Worm (Caenorhabditis elegans) whole organism, L2 larva: ENCODE measurements around the gene ZK686.5.

Experiments
- F13H6.1 ChIP-seq: sonication (generic microtip); optimal IDR thresholded peaks from 2 replicates; lab custom pipeline; 2016; ENCODE audit warnings: missing genetic modification characterization, missing compliant biosample characterization
- ZK546.5 ChIP-seq: sonication (generic microtip); optimal IDR thresholded peaks from 2 replicates; lab custom pipeline; 2017; ENCODE audit warnings: missing biosample characterization, missing genetic modification characterization
- aly-2 ChIP-seq: fragments of 150-350 bp; optimal IDR thresholded peaks from 2 replicates; lab custom pipeline; 2014; ENCODE audit warnings: missing biosample characterization, missing genetic modification characterization
- elt-3 ChIP-seq: sonication (generic microtip); optimal IDR thresholded peaks from 2 replicates; lab custom pipeline; 2017; ENCODE audit warnings: missing biosample characterization, missing genetic modification characterization
- lin-39 ChIP-seq: fragments of 150-350 bp; optimal IDR thresholded peaks from 2 replicates; lab custom pipeline; 2014; ENCODE audit warnings: missing biosample characterization, missing genetic modification reagents, missing genetic modification characterization
- lsy-2 ChIP-seq, 2 experiments: fragments of 150-350 bp in 1 of 2; sonication (generic microtip) in 1 of 2; optimal IDR thresholded peaks; 2 replicates each; lab custom pipeline; 2014 to 2017; ENCODE audit warnings: missing biosample characterization in 2 of 2, missing genetic modification characterization in 2 of 2
- nhr-12 ChIP-seq: fragments of 150-350 bp; optimal IDR thresholded peaks from 2 replicates; lab custom pipeline; 2014; ENCODE audit warnings: missing biosample characterization, missing genetic modification characterization
- peb-1 ChIP-seq: fragments of 150-350 bp; optimal IDR thresholded peaks from 2 replicates; lab custom pipeline; 2014; ENCODE audit warnings: missing biosample characterization, missing genetic modification characterization
- unc-55 ChIP-seq: fragments of 150-350 bp; sonication (generic microtip); optimal IDR thresholded peaks from 3 replicates; lab custom pipeline; 2014; ENCODE audit warnings: missing biosample characterization, missing genetic modification reagents, missing genetic modification characterization
- ztf-11 ChIP-seq: sonication (generic microtip); optimal IDR thresholded peaks from 2 replicates; lab custom pipeline; 2017; ENCODE audit warnings: missing biosample characterization, missing genetic modification characterization

DNA sequence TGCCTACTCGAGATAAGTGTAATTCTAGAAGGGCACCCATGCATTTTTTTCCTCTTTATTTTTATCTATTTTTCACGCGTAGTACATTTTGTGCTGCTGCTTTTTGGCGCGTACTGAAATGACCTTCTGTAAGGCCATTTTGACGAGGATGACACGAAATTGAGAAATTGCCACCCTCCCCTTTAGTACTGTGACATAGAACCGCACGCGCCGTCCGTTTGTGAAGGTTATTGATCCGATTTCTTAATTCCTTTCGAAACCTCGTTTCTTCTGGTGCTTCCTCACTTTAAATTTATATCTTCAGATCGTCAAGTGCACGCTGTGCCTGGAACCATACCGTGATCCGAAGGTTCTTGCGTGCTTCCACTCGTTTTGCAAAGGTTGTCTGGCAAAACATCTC lies 36.2 kb downstream of the ZK686.5 start:
- TF ChIP-seq unc-55 (GFP tag; lab: Kevin White, UChicago), result no peak
- TF ChIP-seq nhr-12 (tag; lab: Kevin White, UChicago), result no peak
- TF ChIP-seq ZK546.5 (tag; lab: Kevin White, UChicago), result no peak
- TF ChIP-seq elt-3 (tag; lab: Kevin White, UChicago), result no peak
- TF ChIP-seq lsy-2 (tag; optimal IDR thresholded peaks at IDR 0.05; lab: Kevin White, UChicago), result no peak
- TF ChIP-seq ztf-11 (tag; lab: Kevin White, UChicago), result no peak
- TF ChIP-seq F13H6.1 (tag; lab: Kevin White, UChicago), result no peak
- no peak for TF ChIP-seq lin-39
- TF ChIP-seq aly-2 (tag; lab: Kevin White, UChicago), result no peak
- TF ChIP-seq peb-1 (tag; lab: Kevin White, UChicago), result no peak
